Fruit fly (Drosophila melanogaster): ENCODE data around the gene CG6683.

The CG6683 gene

DNA sequence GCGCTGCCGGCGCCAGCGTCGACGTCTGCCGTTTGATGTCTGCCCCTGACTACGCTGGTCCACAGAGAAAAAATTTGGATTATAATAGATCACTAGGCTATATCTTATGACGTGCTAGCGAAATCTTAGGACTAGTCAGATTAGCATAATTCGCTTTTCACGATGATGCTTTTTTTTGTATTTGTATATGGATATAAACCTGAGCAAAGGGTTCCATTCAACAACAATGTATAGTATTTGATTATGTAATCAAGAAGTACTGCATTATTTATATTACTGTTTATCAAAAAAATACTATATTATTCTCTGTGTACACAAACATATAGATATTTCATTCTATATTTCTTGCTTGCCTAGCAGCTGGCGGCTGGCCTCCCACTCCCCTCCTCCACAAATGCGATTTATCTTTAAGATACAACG, 32.4 kb upstream of the CG6683 start (continued):
- no peak for TF ChIP-seq chinmo (GFP tag; IDR thresholded peaks at IDR 0.05; ENCODE audit: partially characterized antibody)
- TF ChIP-seq CTCF (GFP tag; optimal IDR thresholded peaks at IDR 0.05), result peak; percentile 40
- no peak for TF ChIP-seq Sin3A (optimal IDR thresholded peaks at IDR 0.05)
- TF ChIP-seq Ets65A (GFP tag), result peak; percentile 88
- TF ChIP-seq sqz (GFP tag; optimal IDR thresholded peaks at IDR 0.05), result peak; percentile 79
- peak; percentile 78 for TF ChIP-seq HLH3B (GFP tag; IDR thresholded peaks at IDR 0.05)
- peak; percentile 72 for TF ChIP-seq ewg (GFP tag; optimal IDR thresholded peaks at IDR 0.05)
- TF ChIP-seq D19A (tag; optimal IDR thresholded peaks at IDR 0.05), result peak; percentile 80
- TF ChIP-seq CG33213 (GFP tag; optimal IDR thresholded peaks at IDR 0.05), result peak; percentile 44
- TF ChIP-seq Sry-β (GFP tag; optimal IDR thresholded peaks at IDR 0.05), result no peak
- TF ChIP-seq CG31365 (tag; optimal IDR thresholded peaks at IDR 0.05), result peak; percentile 29
- peak; percentile 65 for TF ChIP-seq trem (tag; optimal IDR thresholded peaks at IDR 0.05)
- peak; percentile 62 for TF ChIP-seq disco-r (GFP tag; optimal IDR thresholded peaks at IDR 0.05)
- peak; percentile 41 for TF ChIP-seq CG9876 (GFP tag; optimal IDR thresholded peaks at IDR 0.05)
- peak; percentile 90 for TF ChIP-seq CG12391 (tag; optimal IDR thresholded peaks at IDR 0.05)
- peak; percentile 80 for TF ChIP-seq CG16815 (GFP tag; optimal IDR thresholded peaks at IDR 0.05)
- peak; percentile 38 for TF ChIP-seq abd-A (tag; optimal IDR thresholded peaks at IDR 0.05)
- peak; percentile 68; the same call in 2 of the 3 replicates for TF ChIP-seq CG34422 (GFP tag; IDR thresholded peaks at IDR 0.05)
- no peak for TF ChIP-seq cg (GFP tag; optimal IDR thresholded peaks at IDR 0.05)
- TF ChIP-seq Hmr (GFP tag; optimal IDR thresholded peaks at IDR 0.05), result peak; percentile 93
- peak; percentile 44 for TF ChIP-seq CG2116 (GFP tag; optimal IDR thresholded peaks at IDR 0.05)
- TF ChIP-seq scrt (GFP tag; optimal IDR thresholded peaks at IDR 0.05), result peak; percentile 79
- peak; percentile 42 for TF ChIP-seq CG8089 (GFP tag; optimal IDR thresholded peaks at IDR 0.05)
- no peak for TF ChIP-seq unc-4 (GFP tag; IDR thresholded peaks at IDR 0.05; ENCODE audit: partially characterized antibody)
- TF ChIP-seq luna (GFP tag; optimal IDR thresholded peaks at IDR 0.05), result peak; percentile 46
- peak; percentile 70 for TF ChIP-seq CG15696 (tag; optimal IDR thresholded peaks at IDR 0.05)
- TF ChIP-seq CG15269 (tag; optimal IDR thresholded peaks at IDR 0.05), result peak; percentile 94
- TF ChIP-seq lbe (GFP tag; optimal IDR thresholded peaks at IDR 0.05), result peak; percentile 20
- peak; percentile 44 for TF ChIP-seq E2f2 (GFP tag; IDR thresholded peaks at IDR 0.05)
- peak; percentile 77 to 86 for TF ChIP-seq dpn (GFP tag; optimal IDR thresholded peaks at IDR 0.05)
- TF ChIP-seq CG9609 (GFP tag; optimal IDR thresholded peaks at IDR 0.05), result peak; percentile 39
- TF ChIP-seq psq (GFP tag; optimal IDR thresholded peaks at IDR 0.05), result peak; percentile 39
- peak; percentile 93 for TF ChIP-seq lab (GFP tag; optimal IDR thresholded peaks at IDR 0.05)
- TF ChIP-seq Dbx (GFP tag; IDR thresholded peaks at IDR 0.05), result peak; percentile 87
- peak; percentile 81 for TF ChIP-seq tgo (GFP tag; IDR thresholded peaks at IDR 0.05)
- peak; percentile 26; the same call in 1 of the 2 replicates for TF ChIP-seq CG8765 (GFP tag; IDR thresholded peaks at IDR 0.05)
- no peak for TF ChIP-seq stwl (tag; optimal IDR thresholded peaks at IDR 0.05)
- peak; percentile 92 for TF ChIP-seq slbo (GFP tag; IDR thresholded peaks at IDR 0.05)
- peak; percentile 58 for TF ChIP-seq ac (GFP tag; optimal IDR thresholded peaks at IDR 0.05)
- peak; percentile 71 for TF ChIP-seq CG1602 (GFP tag; optimal IDR thresholded peaks at IDR 0.05)
- TF ChIP-seq CG33557 (GFP tag; optimal IDR thresholded peaks at IDR 0.05), result peak; percentile 39
- TF ChIP-seq ATbp (GFP tag; optimal IDR thresholded peaks at IDR 0.05), result peak; percentile 85
- TF ChIP-seq CG16813 (GFP tag; IDR thresholded peaks at IDR 0.05; ENCODE audit: partially characterized antibody), result no peak
- peak; percentile 92 for TF ChIP-seq Ptx1 (GFP tag; IDR thresholded peaks at IDR 0.05)
- TF ChIP-seq twi (tag; optimal IDR thresholded peaks at IDR 0.05), result peak; percentile 60
- TF ChIP-seq schlank (tag; optimal IDR thresholded peaks at IDR 0.05), result peak; percentile 55
- no peak for TF ChIP-seq Tbp (GFP tag; optimal IDR thresholded peaks at IDR 0.05)
- peak; percentile 55 for TF ChIP-seq CG8290 (GFP tag; optimal IDR thresholded peaks at IDR 0.05)
- peak in 1 of 2 experiments; percentile 71 for TF ChIP-seq CG8290 (tag; optimal IDR thresholded peaks at IDR 0.05)
- peak; percentile 90 for TF ChIP-seq CG3847 (GFP tag; IDR thresholded peaks at IDR 0.05)
- TF ChIP-seq odd (GFP tag; optimal IDR thresholded peaks at IDR 0.05), result peak; percentile 75
- peak; percentile 79 for TF ChIP-seq Hsf (GFP tag; optimal IDR thresholded peaks at IDR 0.05)
